Fruit fly (Drosophila melanogaster) Kc167 (cell line): Measurements from ENCODE around the gene CG11700.

Experiments used
- Myc ChIP-seq: fragments of >200 bp; optimal IDR thresholded peaks from 2 replicates; lab custom pipeline; 2017; ENCODE audit warnings: missing external identifiers
- Sin3A ChIP-seq: fragments of >200 bp; optimal IDR thresholded peaks from 2 replicates; lab custom pipeline; 2018; ENCODE audit warnings: missing external identifiers
- h ChIP-seq: fragments of >200 bp; optimal IDR thresholded peaks from 3 replicates; lab custom pipeline; 2018; ENCODE audit warnings: missing external identifiers
- insv ChIP-seq: fragments of >200 bp; optimal IDR thresholded peaks from 3 replicates; lab custom pipeline; 2018; ENCODE audit warnings: missing external identifiers
- psq ChIP-seq: fragments of >200 bp; optimal IDR thresholded peaks from 2 replicates; lab custom pipeline; 2017; ENCODE audit warnings: missing external identifiers
- ttk ChIP-seq: sonication (Bioruptor generic); optimal IDR thresholded peaks from 2 replicates; lab custom pipeline; 2017; ENCODE audit warnings: missing external identifiers

Gene CG11700

DNA sequence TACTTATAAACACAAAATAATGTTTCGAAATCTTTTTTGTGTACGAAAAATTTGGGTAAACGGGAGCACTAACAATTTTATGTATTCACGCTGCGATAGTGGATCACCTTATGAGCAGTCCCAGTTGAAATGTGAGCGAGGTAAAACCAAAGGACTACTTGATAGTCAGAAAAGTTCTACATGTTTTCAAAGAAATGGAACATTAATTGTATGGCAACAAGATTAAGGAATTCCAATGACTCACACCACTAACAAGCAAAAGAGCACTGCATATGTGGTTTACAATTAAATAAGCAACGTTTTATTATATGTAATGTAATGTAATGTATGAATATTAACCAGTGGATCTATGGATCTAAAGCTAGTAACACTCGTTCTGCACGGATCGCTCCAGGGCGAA, 10.9 kb upstream of the CG11700 start, which contains the start of gene CG15892:
Gene CG15892, minus strand, starts transcription at position 101 of the 400 bp plus-strand sequence.
- no peak for TF ChIP-seq insv (lab: Kevin White, UChicago)
- no peak for TF ChIP-seq h
- TF ChIP-seq psq (lab: Kevin White, UChicago), result no peak
- TF ChIP-seq Myc (lab: Kevin White, UChicago), result no peak
- no peak for TF ChIP-seq ttk (lab: Kevin White, UChicago)
- TF ChIP-seq Sin3A, result no peak

DNA sequence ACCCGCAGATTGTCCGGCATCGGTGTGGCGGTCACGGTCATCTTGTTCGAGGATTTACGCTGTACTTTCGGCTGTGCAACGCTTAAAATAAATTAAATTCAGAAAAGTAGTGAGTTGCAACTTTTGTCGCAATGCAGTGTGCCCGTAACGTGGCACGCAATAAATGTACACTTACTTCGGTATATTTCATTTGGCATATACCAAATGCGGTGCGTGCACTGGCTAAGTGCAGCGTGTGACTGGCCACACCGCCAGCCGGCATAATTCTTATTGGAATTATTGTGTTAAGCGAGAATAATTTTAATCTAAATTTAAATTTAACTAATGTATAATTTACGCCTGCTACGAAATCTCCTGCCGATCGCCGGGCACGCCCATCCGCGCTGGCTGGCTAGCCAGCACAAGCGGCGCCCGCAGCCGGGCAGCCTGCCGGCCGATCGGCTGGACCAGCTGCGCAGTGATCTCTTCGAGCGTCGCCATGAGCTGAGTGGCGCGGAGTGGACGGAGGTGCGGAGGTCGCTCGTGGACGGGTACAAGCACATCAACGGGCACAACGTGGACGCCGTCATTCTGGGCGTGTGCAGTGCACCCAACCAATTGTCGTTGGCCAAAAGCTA, 7.8 kb upstream of the CG11700 start, which contains the start of the genes Rpt4 and mldr:
Gene Rpt4, minus strand, starts transcription at position 163 of the 617 bp plus-strand sequence.
Gene mldr, plus strand, starts transcription at position 221 of the 617 bp plus-strand sequence.
- no peak for TF ChIP-seq psq (lab: Kevin White, UChicago)
- TF ChIP-seq Myc (lab: Kevin White, UChicago), result no peak
- TF ChIP-seq Sin3A, result no peak
- no peak for TF ChIP-seq h
- no peak for TF ChIP-seq ttk (lab: Kevin White, UChicago)
- TF ChIP-seq insv (lab: Kevin White, UChicago), result peak; percentile 98

DNA sequence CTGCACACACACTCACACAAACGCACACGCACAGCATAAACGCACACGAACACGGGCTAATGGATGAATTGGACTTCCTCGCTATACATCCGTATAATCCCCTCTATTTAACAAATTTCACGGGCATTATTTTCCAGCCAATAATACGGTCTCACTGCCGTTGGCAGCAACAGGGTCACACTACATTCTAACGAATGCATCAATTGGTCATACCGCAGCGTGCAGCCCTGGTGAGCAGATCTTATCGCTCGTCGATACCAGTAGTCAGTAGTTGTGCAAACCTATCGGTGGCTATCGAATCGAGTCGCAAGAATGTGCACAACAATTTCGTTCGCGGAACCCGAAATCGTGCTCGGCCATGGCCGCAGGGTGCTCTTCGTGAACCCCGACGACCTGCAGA, 4.5 kb upstream of the CG11700 start, which contains the start of the genes Top3beta and wuho:
Gene Top3beta, minus strand, starts transcription at position 149 of the 400 bp plus-strand sequence.
Gene wuho, plus strand, starts transcription at position 259 of the 400 bp plus-strand sequence.
- TF ChIP-seq insv (lab: Kevin White, UChicago) (no peak), psq (lab: Kevin White, UChicago) (no peak), Sin3A (no peak), Myc (lab: Kevin White, UChicago) (no peak), h (no peak), ttk (lab: Kevin White, UChicago) (no peak)

DNA sequence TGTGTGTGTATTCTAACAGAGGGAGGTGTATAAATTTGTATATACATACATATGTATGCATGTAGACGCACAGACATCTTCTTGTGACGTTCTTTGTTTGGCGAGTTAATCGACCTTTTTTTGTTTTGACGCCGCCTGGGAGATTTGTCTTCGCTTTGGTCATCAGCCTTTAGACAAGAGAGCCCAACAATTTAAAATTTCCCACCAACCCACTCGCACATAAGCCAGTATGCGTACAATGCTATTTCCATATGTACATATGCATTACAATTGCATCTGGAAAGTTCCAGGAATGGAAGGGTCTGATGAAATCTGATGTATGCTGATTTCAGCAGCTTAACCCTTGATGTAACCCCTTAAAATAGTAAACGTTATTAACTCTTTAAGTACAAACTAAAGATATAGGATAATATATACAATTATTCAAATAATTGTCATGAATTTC, 3.7 kb downstream of the CG11700 start, which contains the start of gene Ubi-p5E:
Gene Ubi-p5E, minus strand, starts transcription at position 19 of the 445 bp plus-strand sequence.
- TF ChIP-seq Sin3A (no peak), h (no peak), insv (lab: Kevin White, UChicago) (no peak), psq (lab: Kevin White, UChicago) (no peak), Myc (lab: Kevin White, UChicago) (no peak), ttk (lab: Kevin White, UChicago) (no peak)

DNA sequence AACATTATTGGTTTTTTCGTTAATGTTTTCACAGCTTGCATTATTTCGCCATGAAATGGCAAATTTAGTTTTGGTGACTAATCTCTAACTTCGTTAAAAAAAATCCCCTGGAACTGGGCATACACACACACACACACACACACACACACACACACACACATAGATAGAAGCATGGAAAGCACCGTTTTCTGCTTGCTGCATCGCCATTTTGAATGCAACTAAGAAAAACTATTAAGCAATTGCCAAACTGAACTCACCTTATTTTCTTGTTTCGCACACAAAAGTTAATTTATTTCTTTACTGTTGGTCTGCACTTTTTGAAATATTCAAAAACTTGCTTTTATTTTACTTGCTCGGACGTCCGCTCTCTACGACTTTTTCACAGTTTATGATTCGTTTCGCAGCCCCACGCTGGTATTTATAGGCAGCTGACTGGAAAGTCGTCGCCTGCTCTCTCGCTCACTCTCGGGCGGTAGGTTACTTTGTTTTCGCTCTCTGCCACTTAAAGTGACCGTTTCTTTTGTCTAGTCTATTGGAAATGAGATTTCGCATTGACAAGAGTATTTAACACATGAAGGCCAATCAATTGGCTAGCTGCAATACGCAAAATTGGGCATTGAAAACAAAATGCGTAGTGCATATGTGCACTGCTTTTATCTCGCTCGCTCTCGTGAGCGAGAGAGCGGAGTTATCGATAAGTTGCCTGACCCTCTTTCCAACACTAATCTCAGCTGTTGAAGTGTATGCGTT, 4.3 kb downstream of the CG11700 start:
- TF ChIP-seq ttk (lab: Kevin White, UChicago) (no peak), insv (lab: Kevin White, UChicago) (no peak), Sin3A (no peak), psq (lab: Kevin White, UChicago) (no peak), h (no peak), Myc (lab: Kevin White, UChicago) (no peak)

DNA sequence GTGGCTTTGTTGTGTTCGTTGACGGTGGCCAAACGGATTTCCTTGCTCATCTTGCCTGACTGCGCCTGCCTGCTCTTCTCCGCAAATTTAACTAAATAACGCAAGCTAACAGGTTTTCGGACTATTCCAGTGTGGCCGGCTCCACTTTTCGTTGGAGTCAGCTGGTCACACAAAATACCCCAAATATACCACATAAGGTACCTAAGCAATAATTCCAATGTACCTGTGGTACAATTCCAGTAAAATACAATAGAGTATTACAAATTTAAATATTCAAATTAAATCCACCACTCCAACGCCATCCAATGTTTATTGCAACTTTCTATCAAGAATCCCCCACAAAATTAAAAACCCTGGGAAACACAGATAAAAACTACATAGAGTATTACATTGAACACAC, 6.8 kb downstream of the CG11700 start, which contains the start of gene CG3566:
Gene CG3566, minus strand, starts transcription at position 135 of the 400 bp plus-strand sequence.
- TF ChIP-seq h (no peak), ttk (lab: Kevin White, UChicago) (no peak), psq (lab: Kevin White, UChicago) (no peak), insv (lab: Kevin White, UChicago) (no peak), Sin3A (no peak), Myc (lab: Kevin White, UChicago) (no peak)

DNA sequence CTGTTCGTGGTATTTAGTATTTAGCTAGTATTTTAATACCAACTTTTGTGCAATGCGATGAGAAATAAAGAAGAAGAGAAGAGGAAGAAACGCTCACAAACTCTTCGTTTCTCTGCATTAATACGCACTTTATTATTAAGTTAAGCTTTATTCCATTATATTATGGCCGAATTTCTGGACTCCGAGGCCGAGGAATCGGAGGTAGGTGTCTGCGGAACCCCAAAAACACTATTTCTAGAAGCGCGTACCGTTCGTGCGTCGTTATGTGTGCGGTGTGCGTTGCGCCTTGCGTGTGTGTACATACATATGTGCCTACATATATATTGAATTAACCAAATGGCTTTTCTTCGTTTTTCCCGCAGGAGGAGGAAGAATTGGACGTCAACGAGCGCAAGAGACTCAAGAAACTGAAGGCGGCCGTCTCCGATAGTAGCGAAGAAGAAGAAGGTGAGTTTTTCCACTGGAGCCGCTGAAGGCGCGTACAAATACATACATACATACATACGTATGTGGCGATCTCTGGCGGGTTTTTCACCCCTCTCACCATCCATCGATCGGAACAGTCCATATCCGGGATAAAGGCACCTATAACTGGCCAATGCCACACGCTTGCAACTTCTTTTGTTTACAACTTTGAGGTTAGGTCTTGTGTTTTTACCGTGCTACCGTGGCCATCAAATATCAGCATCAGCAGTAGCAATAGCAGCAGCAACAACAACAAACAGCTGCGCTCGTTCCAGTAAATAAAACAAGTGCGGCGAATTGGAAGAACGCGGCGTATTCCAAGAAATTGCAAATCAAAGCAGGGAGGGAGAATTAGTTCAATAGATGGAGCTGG, 15.4 kb downstream of the CG11700 start, which contains the start of gene Spt6:
Gene Spt6, plus strand, starts transcription at position 53 of the 838 bp plus-strand sequence.
- no peak for TF ChIP-seq insv (lab: Kevin White, UChicago)
- TF ChIP-seq h, result no peak
- TF ChIP-seq Sin3A, result no peak
- no peak for TF ChIP-seq Myc (lab: Kevin White, UChicago)
- no peak for TF ChIP-seq ttk (lab: Kevin White, UChicago)
- no peak for TF ChIP-seq psq (lab: Kevin White, UChicago)

DNA sequence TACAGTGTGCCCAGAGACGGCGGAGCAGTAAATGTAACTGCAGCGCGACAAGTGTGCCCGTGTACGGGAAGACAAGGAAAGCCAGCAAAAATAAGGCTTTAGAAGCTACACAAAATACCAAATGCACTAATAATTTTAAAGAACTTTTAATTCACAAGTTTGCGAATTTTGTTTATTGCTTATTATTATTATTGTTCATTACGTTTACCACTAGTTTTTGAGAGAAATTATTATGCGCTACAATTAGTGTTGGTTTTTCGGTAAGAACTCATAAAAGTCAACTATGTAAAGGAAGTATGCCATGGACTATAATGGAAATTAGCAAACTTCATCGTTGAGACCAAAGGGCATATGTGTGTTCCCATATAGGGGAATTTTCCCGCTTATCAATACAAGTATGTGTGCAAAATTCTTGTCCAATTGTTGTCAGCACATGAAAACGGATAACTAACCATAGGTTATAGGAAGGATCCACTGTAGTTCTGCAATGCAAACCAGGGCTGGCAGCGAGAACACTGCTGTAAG, 16.1 kb downstream of the CG11700 start, which contains the start of gene schlank:
Gene schlank, minus strand, starts transcription at position 42 of the 525 bp plus-strand sequence.
- TF ChIP-seq h, result no peak
- no peak for TF ChIP-seq ttk (lab: Kevin White, UChicago)
- no peak for TF ChIP-seq psq (lab: Kevin White, UChicago)
- no peak for TF ChIP-seq Sin3A
- TF ChIP-seq Myc (lab: Kevin White, UChicago), result no peak
- TF ChIP-seq insv (lab: Kevin White, UChicago), result no peak

DNA sequence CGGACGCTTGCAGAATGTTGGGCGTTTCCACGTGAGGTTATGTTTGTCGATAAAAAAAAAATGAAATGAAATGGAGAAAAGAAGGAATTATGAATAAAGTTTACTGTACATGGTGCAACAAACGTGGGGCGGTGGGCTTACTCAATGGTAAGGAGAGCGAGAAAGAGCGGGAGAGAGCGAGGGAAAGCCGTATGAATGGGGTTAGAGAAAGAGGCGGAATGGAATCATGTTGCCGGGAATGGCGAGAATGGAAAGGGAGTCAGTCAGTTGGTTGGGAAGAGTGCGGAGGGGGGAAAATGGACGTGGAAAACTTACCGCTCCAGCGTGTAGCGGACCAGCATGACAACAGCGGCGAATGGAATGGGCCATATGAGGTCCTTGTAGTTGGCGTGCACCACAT, 17.3 kb downstream of the CG11700 start:
- TF ChIP-seq Myc (lab: Kevin White, UChicago), result no peak
- TF ChIP-seq ttk (lab: Kevin White, UChicago), result peak; percentile 51

DNA sequence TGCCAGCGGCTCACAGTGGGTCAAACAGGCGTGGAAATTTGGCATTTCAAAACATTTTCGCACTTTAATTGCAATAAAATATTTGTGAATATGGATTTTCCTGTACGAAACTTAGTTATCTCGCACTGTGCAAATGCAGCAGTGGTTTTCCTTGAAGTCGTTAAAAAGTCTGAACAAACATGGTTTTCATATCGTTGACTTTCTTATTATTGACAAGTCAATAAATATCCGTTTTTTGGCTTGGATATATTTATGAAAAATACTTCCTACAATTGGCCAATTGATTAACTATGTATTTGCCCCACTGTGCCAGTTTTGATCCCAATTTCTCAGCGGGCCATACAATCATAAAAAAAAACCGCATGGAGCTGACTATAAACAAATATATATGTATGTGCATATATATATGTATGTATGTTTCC, 17.9 kb downstream of the CG11700 start:
- no peak for TF ChIP-seq psq (lab: Kevin White, UChicago)
- TF ChIP-seq Sin3A, result no peak
- TF ChIP-seq Myc (lab: Kevin White, UChicago), result no peak
- TF ChIP-seq insv (lab: Kevin White, UChicago), result no peak
- no peak for TF ChIP-seq ttk (lab: Kevin White, UChicago)
- TF ChIP-seq h, result no peak

DNA sequence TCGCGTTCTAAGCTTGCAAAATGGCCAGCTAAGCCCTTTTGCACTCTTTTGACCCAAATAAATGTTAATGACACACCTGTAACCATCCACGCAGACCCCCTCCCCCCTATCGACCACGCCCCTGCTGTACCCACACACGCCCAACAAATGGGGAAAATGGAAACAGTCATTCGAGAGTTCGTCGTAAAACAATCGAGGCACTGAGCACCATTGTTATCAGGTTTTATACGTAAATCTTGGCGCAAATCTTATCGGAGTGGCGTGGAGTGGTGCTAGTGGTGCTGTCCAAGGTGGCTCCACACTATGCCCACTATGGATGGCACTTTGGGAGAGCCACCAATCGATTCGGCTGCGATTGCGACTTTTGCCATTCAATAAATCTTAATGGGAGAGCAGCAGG, 18.9 kb downstream of the CG11700 start:
- TF ChIP-seq ttk (lab: Kevin White, UChicago) (no peak), psq (lab: Kevin White, UChicago) (no peak), Myc (lab: Kevin White, UChicago) (no peak), Sin3A (no peak), h (no peak)
